Worm (Caenorhabditis elegans) whole organism, L1 larva: ENCODE data around the gene C11G6.2.

Source experiments
- F16B12.6 ChIP-seq: fragments of 150-350 bp; optimal IDR thresholded peaks from 2 replicates; lab custom pipeline; 2014; ENCODE audit warnings: missing biosample characterization, missing genetic modification characterization
- aha-1 ChIP-seq: fragments of 150-350 bp; optimal IDR thresholded peaks from 2 replicates; lab custom pipeline; 2014; ENCODE audit warnings: missing biosample characterization, missing genetic modification characterization
- dpl-1 ChIP-seq, 3 experiments: fragments of 150-350 bp in 2 of 3; sonication (generic microtip) in 1 of 3; optimal IDR thresholded peaks; 2 replicates each; lab custom pipeline; 2014 to 2017; ENCODE audit warnings: missing biosample characterization in 3 of 3, missing genetic modification characterization in 3 of 3, missing genetic modification reagents in 3 of 3
- elt-3 ChIP-seq, 6 experiments: fragments of 150-350 bp in 1 of 6; sonication (generic microtip); optimal IDR thresholded peaks; 2 replicates each; lab custom pipeline; 2017 to 2018; ENCODE audit warnings: missing biosample characterization in 6 of 6, missing genetic modification characterization in 6 of 6, inconsistent platforms in 1 of 6
- jun-1 ChIP-seq: fragments of 150-350 bp; optimal IDR thresholded peaks from 2 replicates; lab custom pipeline; 2014; ENCODE audit warnings: missing biosample characterization, missing genetic modification reagents, missing genetic modification characterization
- lin-13 ChIP-seq: fragments of 150-350 bp; optimal IDR thresholded peaks from 2 replicates; lab custom pipeline; 2014; ENCODE audit warnings: missing biosample characterization, missing genetic modification reagents, missing genetic modification characterization
- lin-35 ChIP-seq, 2 experiments: fragments of 150-350 bp; optimal IDR thresholded peaks; 2 replicates each; lab custom pipeline; 2014; ENCODE audit warnings: missing biosample characterization in 2 of 2, missing genetic modification characterization in 2 of 2, missing genetic modification reagents in 2 of 2
- nhr-76 ChIP-seq: sonication (generic microtip); optimal IDR thresholded peaks from 2 replicates; lab custom pipeline; 2017; ENCODE audit warnings: missing biosample characterization, missing genetic modification characterization
- nhr-85 ChIP-seq: sonication (generic microtip); peaks from one replicate; lab custom pipeline; 2016; ENCODE audit warnings: missing genetic modification characterization, inconsistent platforms, missing compliant biosample characterization
- nhr-90 ChIP-seq: sonication (generic microtip); optimal IDR thresholded peaks from 2 replicates; lab custom pipeline; 2016; ENCODE audit warnings: mild to moderate bottlenecking, missing genetic modification characterization, missing compliant biosample characterization; ENCODE audit not compliant: poor library complexity
- pqm-1 ChIP-seq: sonication (generic microtip); optimal IDR thresholded peaks from 3 replicates; lab custom pipeline; 2017; ENCODE audit warnings: missing biosample characterization, missing genetic modification characterization
- zip-4 ChIP-seq: fragments of 200-800 bp; sonication (Bioruptor generic); optimal IDR thresholded peaks from 2 replicates; lab custom pipeline; 2018; ENCODE audit warnings: mild to moderate bottlenecking, missing genetic modification characterization, moderate library complexity, missing compliant biosample characterization

ce11 chrX:16285151-16285550 is 43.3 kb upstream of the C11G6.2 start:
- TF ChIP-seq lin-35 (GFP tag; optimal IDR thresholded peaks at IDR 0.05; lab: Kevin White, UChicago) (peak in 1 of 2 experiments; percentile 16), dpl-1 (GFP tag; optimal IDR thresholded peaks at IDR 0.05; lab: Kevin White, UChicago) (no peak), nhr-76 (tag; lab: Kevin White, UChicago) (no peak), lin-13 (GFP tag; lab: Kevin White, UChicago) (no peak), elt-3 (tag; optimal IDR thresholded peaks at IDR 0.05; lab: Kevin White, UChicago) (no peak), pqm-1 (tag; lab: Kevin White, UChicago) (no peak), jun-1 (tag; lab: Kevin White, UChicago) (no peak), zip-4 (no peak), nhr-90 (tag; lab: Kevin White, UChicago) (peak; percentile 31), F16B12.6 (no peak), nhr-85 (tag; lab: Kevin White, UChicago) (peak; percentile 6), aha-1 (tag; lab: Kevin White, UChicago) (no peak)
